Worm (Caenorhabditis elegans) whole organism, L4 larva: ENCODE results near the gene clec-134.

ENCODE experiments used
- mdl-1 ChIP-seq, 2 experiments: fragments of 150-350 bp in 1 of 2; sonication (generic microtip) in 1 of 2; optimal IDR thresholded peaks; 2 replicates each; lab custom pipeline; 2014 to 2017; ENCODE audit warnings: missing biosample characterization in 2 of 2, missing genetic modification characterization in 2 of 2

The clec-134 gene

ce11 chrII:3630810-3631209 lies 50.9 kb downstream of the clec-134 start, which contains the start of gene M151.2:
M151.2 (plus strand) TSS chrII:3631110.
- TF ChIP-seq mdl-1 (tag; optimal IDR thresholded peaks at IDR 0.05; lab: Kevin White, UChicago) = no peak
